Fruit fly (Drosophila melanogaster) whole organism, embryonic: ENCODE data around the gene CG5805.

Experiments used
- CG10959 ChIP-seq: fragments of 200-800 bp; sonication (Bioruptor generic); IDR thresholded peaks from 2 replicates; pipeline ENCODE4 v1.3.6; 2022; ENCODE audit warnings: missing biosample characterization, missing genetic modification characterization
- CG8924 ChIP-seq: fragments of 200-800 bp; optimal IDR thresholded peaks from 3 replicates; lab custom pipeline; 2019; ENCODE audit warnings: missing biosample characterization, mild to moderate bottlenecking, missing genetic modification characterization, moderate library complexity
- CTCF ChIP-seq: fragments of 200-800 bp; sonication (Bioruptor generic); optimal IDR thresholded peaks from 2 replicates; lab custom pipeline; 2017; ENCODE audit warnings: missing biosample characterization, mild to moderate bottlenecking, missing genetic modification characterization, moderate library complexity
- Dfd ChIP-seq, 2 experiments: fragments of >200 bp; optimal IDR thresholded peaks; 2 replicates each; lab custom pipeline; 2017; ENCODE audit warnings: missing biosample characterization in 2 of 2, missing genetic modification characterization in 2 of 2
- Sin3A ChIP-seq: fragments of >200 bp; optimal IDR thresholded peaks from 2 replicates; lab custom pipeline; 2018
- abd-A ChIP-seq: fragments of 200-800 bp; sonication (Bioruptor generic); optimal IDR thresholded peaks from 3 replicates; lab custom pipeline; 2019; ENCODE audit warnings: missing biosample characterization, mild to moderate bottlenecking, missing genetic modification characterization, moderate library complexity
- az2 ChIP-seq: fragments of 200-800 bp; sonication (Bioruptor generic); optimal IDR thresholded peaks from 3 replicates; lab custom pipeline; 2016; ENCODE audit warnings: missing biosample characterization, missing genetic modification characterization
- gcm2 ChIP-seq: fragments of 200-800 bp; sonication (Bioruptor generic); optimal IDR thresholded peaks from 2 replicates; lab custom pipeline; 2016; ENCODE audit warnings: missing biosample characterization, missing genetic modification characterization
- knrl ChIP-seq: fragments of 200-800 bp; sonication (Bioruptor generic); IDR thresholded peaks from 3 replicates; pipeline ENCODE4 v1.3.6; 2022; ENCODE audit warnings: missing biosample characterization, missing genetic modification characterization; ENCODE audit not compliant: partially characterized antibody
- nom ChIP-seq: fragments of 200-800 bp; sonication (Bioruptor generic); optimal IDR thresholded peaks from 2 replicates; lab custom pipeline; 2017; ENCODE audit warnings: missing biosample characterization, missing genetic modification characterization, mild to moderate bottlenecking, moderate library complexity, missing genetic modification reagents
- slp2 ChIP-seq: fragments of 200-800 bp; sonication (Bioruptor generic); optimal IDR thresholded peaks from 2 replicates; lab custom pipeline; 2016; ENCODE audit warnings: missing biosample characterization, missing genetic modification characterization
- sug ChIP-seq: fragments of 200-800 bp; optimal IDR thresholded peaks from 2 replicates; lab custom pipeline; 2019; ENCODE audit warnings: missing biosample characterization, mild to moderate bottlenecking, missing genetic modification characterization, moderate library complexity
- wdn ChIP-seq: fragments of 200-800 bp; sonication (Bioruptor generic); IDR thresholded peaks from 2 replicates; pipeline ENCODE4 v1.3.6; 2022; ENCODE audit warnings: missing biosample characterization, missing genetic modification characterization
- wor ChIP-seq: fragments of 200-800 bp; sonication (Bioruptor generic); IDR thresholded peaks from 2 replicates; pipeline ENCODE4 v1.3.6; 2022; ENCODE audit warnings: missing biosample characterization, missing genetic modification characterization

- TF ChIP-seq gcm2 (GFP tag; lab: Kevin White, UChicago) (no peak), az2 (GFP tag; lab: Kevin White, UChicago) (no peak), CG8924 (no peak), CG10959 (no peak), sug (tag; lab: Kevin White, UChicago) (no peak), slp2 (GFP tag; lab: Kevin White, UChicago) (no peak), Sin3A (lab: Kevin White, UChicago) (no peak), nom (GFP tag; lab: Kevin White, UChicago) (no peak), CTCF (GFP tag; lab: Kevin White, UChicago) (no peak), wor (GFP tag; lab: Robert Waterston, UW) (no peak), wdn (GFP tag; lab: Robert Waterston, UW) (no peak), Dfd (GFP tag; optimal IDR thresholded peaks at IDR 0.05; lab: Kevin White, UChicago) (no peak), abd-A (no peak), knrl (GFP tag; lab: Robert Waterston, UW) (no peak)
These were observed 35.8 kb upstream of the CG5805 start for dm6 chr3R:24823061-24823460.
